Worm (Caenorhabditis elegans) whole organism, young adult: ENCODE results near the gene F48G7.9.

Experiments
- B0035.1 ChIP-seq: sonication (generic microtip); optimal IDR thresholded peaks from 2 replicates; lab custom pipeline; 2016; ENCODE audit warnings: missing genetic modification characterization, mild to moderate bottlenecking, missing compliant biosample characterization, missing genotype, missing genetic modification reagents
- C06A6.2 ChIP-seq: fragments of 200-800 bp; sonication (Bioruptor generic); conservative IDR thresholded peaks from 2 replicates; pipeline ENCODE4 v1.3.6; 2022; ENCODE audit warnings: missing genetic modification characterization, missing compliant biosample characterization
- F55B11.4 ChIP-seq: sonication (generic microtip); optimal IDR thresholded peaks from 2 replicates; lab custom pipeline; 2016; ENCODE audit warnings: missing compliant biosample characterization, missing genetic modification characterization, borderline replicate concordance; ENCODE audit not compliant: insufficient read depth
- K11D2.4 ChIP-seq: fragments of 200-800 bp; sonication (Bioruptor generic); IDR thresholded peaks from 2 replicates; pipeline ENCODE4 v1.3.6; 2022; ENCODE audit warnings: missing genetic modification reagents, missing genetic modification characterization, missing compliant biosample characterization
- T07F8.4 ChIP-seq: sonication (generic microtip); optimal IDR thresholded peaks from 2 replicates; lab custom pipeline; 2016; ENCODE audit warnings: mild to moderate bottlenecking, missing genetic modification characterization, moderate library complexity, missing compliant biosample characterization
- Y67H2A.10 ChIP-seq: fragments of 200-800 bp; sonication (Bioruptor generic); conservative IDR thresholded peaks from 2 replicates; pipeline ENCODE4 v1.3.6; 2022; ENCODE audit warnings: missing genetic modification reagents, missing genetic modification characterization, missing compliant biosample characterization
- Y95B8A.8 ChIP-seq: fragments of 200-800 bp; sonication (Bioruptor generic); IDR thresholded peaks from 2 replicates; pipeline ENCODE4 v1.3.6; 2022; ENCODE audit warnings: missing genetic modification reagents, missing genetic modification characterization, missing compliant biosample characterization
- atf-7 ChIP-seq: sonication (generic microtip); optimal IDR thresholded peaks from 2 replicates; lab custom pipeline; 2017; ENCODE audit warnings: mild to moderate bottlenecking, missing genetic modification characterization, missing compliant biosample characterization
- attf-5 ChIP-seq: fragments of 200-800 bp; sonication (Bioruptor generic); optimal IDR thresholded peaks from 2 replicates; lab custom pipeline; 2018; ENCODE audit warnings: mild to moderate bottlenecking, missing genetic modification characterization, missing compliant biosample characterization
- attf-6 ChIP-seq: fragments of 200-800 bp; sonication (Bioruptor generic); IDR thresholded peaks from 2 replicates; pipeline ENCODE4 v1.3.6; 2022; ENCODE audit warnings: missing genetic modification reagents, missing genetic modification characterization, missing compliant biosample characterization
- ceh-58 ChIP-seq: fragments of 200-800 bp; sonication (Bioruptor generic); IDR thresholded peaks from 2 replicates; pipeline ENCODE4 v1.3.6; 2022; ENCODE audit warnings: missing genetic modification characterization, missing compliant biosample characterization
- ceh-79 ChIP-seq: sonication (generic microtip); optimal IDR thresholded peaks from 2 replicates; lab custom pipeline; 2017; ENCODE audit warnings: mild to moderate bottlenecking, missing genetic modification characterization, missing compliant biosample characterization
- ceh-91 ChIP-seq: fragments of 200-800 bp; sonication (Bioruptor generic); IDR thresholded peaks from 2 replicates; pipeline ENCODE4 v1.3.6; 2022; ENCODE audit warnings: missing genetic modification reagents, missing genetic modification characterization, missing compliant biosample characterization
- dpff-1 ChIP-seq: sonication (generic microtip); optimal IDR thresholded peaks from 2 replicates; lab custom pipeline; 2017; ENCODE audit warnings: mild to moderate bottlenecking, missing genetic modification characterization, missing compliant biosample characterization
- dpl-1 ChIP-seq: fragments of 150-350 bp; optimal IDR thresholded peaks from 2 replicates; lab custom pipeline; 2014; ENCODE audit warnings: missing biosample characterization, missing genetic modification reagents, missing genetic modification characterization
- egl-18 ChIP-seq: fragments of 200-800 bp; sonication (Bioruptor generic); IDR thresholded peaks from 2 replicates; pipeline ENCODE4 v1.3.6; 2022; ENCODE audit warnings: missing genetic modification reagents, missing genetic modification characterization, missing compliant biosample characterization
- hmg-20 ChIP-seq: fragments of 200-800 bp; sonication (Bioruptor generic); IDR thresholded peaks from 2 replicates; pipeline ENCODE4 v1.3.6; 2022; ENCODE audit warnings: missing genetic modification reagents, missing genetic modification characterization, missing compliant biosample characterization
- hsf-1 ChIP-seq: fragments of 200-800 bp; sonication (Bioruptor generic); IDR thresholded peaks from 2 replicates; pipeline ENCODE4 v1.3.6; 2022; ENCODE audit warnings: missing genetic modification reagents, missing genetic modification characterization, missing compliant biosample characterization
- lag-1 ChIP-seq: fragments of 200-800 bp; sonication (Bioruptor generic); IDR thresholded peaks from 2 replicates; pipeline ENCODE4 v1.3.6; 2022; ENCODE audit warnings: missing genetic modification reagents, missing genetic modification characterization, missing compliant biosample characterization
- let-526 ChIP-seq: fragments of 200-800 bp; sonication (Bioruptor generic); IDR thresholded peaks from 2 replicates; pipeline ENCODE4 v1.3.6; 2022; ENCODE audit warnings: missing genetic modification reagents, missing genetic modification characterization, missing compliant biosample characterization
- lin-26 ChIP-seq: fragments of 200-800 bp; sonication (Bioruptor generic); IDR thresholded peaks from 2 replicates; pipeline ENCODE4 v1.3.6; 2022; ENCODE audit warnings: missing genetic modification reagents, missing genetic modification characterization, missing compliant biosample characterization
- lin-54 ChIP-seq: fragments of 200-800 bp; sonication (Bioruptor generic); optimal IDR thresholded peaks from 2 replicates; lab custom pipeline; 2018; ENCODE audit warnings: mild to moderate bottlenecking, missing genetic modification characterization, missing compliant biosample characterization
- nhr-90 ChIP-seq: sonication (generic microtip); optimal IDR thresholded peaks from 2 replicates; lab custom pipeline; 2016; ENCODE audit warnings: missing genotype, mild to moderate bottlenecking, missing genetic modification characterization, missing compliant biosample characterization
- pha-4 ChIP-seq: fragments of 150-350 bp; sonication (generic microtip); optimal IDR thresholded peaks from 2 replicates; lab custom pipeline; 2014; ENCODE audit warnings: missing biosample characterization, missing genetic modification reagents, missing genetic modification characterization
- rec-8 ChIP-seq, 2 experiments: sonication (generic microtip); optimal IDR thresholded peaks; 2 replicates each; lab custom pipeline; 2016; ENCODE audit warnings: mild to moderate bottlenecking in 2 of 2, missing genetic modification characterization in 2 of 2, missing genetic modification reagents in 2 of 2, missing genotype in 2 of 2, missing biosample characterization in 1 of 2, missing compliant biosample characterization in 1 of 2, moderate library complexity in 1 of 2
- repo-1 ChIP-seq: sonication (generic microtip); optimal IDR thresholded peaks from 2 replicates; lab custom pipeline; 2017; ENCODE audit warnings: mild to moderate bottlenecking, missing genetic modification characterization, missing compliant biosample characterization
- rpc-1 ChIP-seq, 2 experiments: fragments of 150-350 bp in 1 of 2; sonication (generic microtip) in 1 of 2; optimal IDR thresholded peaks; 2 replicates each; lab custom pipeline; 2014 to 2018; ENCODE audit warnings: missing biosample characterization in 1 of 2, missing genetic modification characterization in 1 of 2, missing genetic modification reagents in 1 of 2, missing genotype in 1 of 2
- sdz-38 ChIP-seq: sonication (generic microtip); optimal IDR thresholded peaks from 2 replicates; lab custom pipeline; 2016; ENCODE audit warnings: missing genotype, missing genetic modification characterization, missing compliant biosample characterization
- sea-2 ChIP-seq: fragments of 200-800 bp; sonication (Bioruptor generic); IDR thresholded peaks from 2 replicates; pipeline ENCODE4 v1.3.6; 2022; ENCODE audit warnings: missing genetic modification characterization, missing compliant biosample characterization
- snpc-1.1 ChIP-seq: sonication (generic microtip); optimal IDR thresholded peaks from 2 replicates; lab custom pipeline; 2017; ENCODE audit warnings: missing genetic modification characterization, mild to moderate bottlenecking, missing compliant biosample characterization, antibody characterized with exemption, moderate library complexity, missing genotype, missing genetic modification reagents; ENCODE audit not compliant: insufficient read depth
- snpc-4 ChIP-seq, 5 experiments: fragments of 150-350 bp in 1 of 5; sonication (generic microtip) in 4 of 5; optimal IDR thresholded peaks; 2 replicates each; lab custom pipeline; 2014 to 2018; ENCODE audit warnings: missing genetic modification characterization in 5 of 5, missing biosample characterization in 3 of 5, antibody characterized with exemption in 2 of 5, mild to moderate bottlenecking in 2 of 5, missing compliant biosample characterization in 2 of 5, missing genotype in 2 of 5, moderate library complexity in 2 of 5, missing genetic modification reagents in 1 of 5
- tbp1 ChIP-seq: fragments of 200-800 bp; sonication (Bioruptor generic); optimal IDR thresholded peaks from 2 replicates; lab custom pipeline; 2018; ENCODE audit warnings: mild to moderate bottlenecking, missing genetic modification characterization, missing compliant biosample characterization
- unc-62 ChIP-seq: fragments of 150-350 bp; optimal IDR thresholded peaks from 2 replicates; lab custom pipeline; 2014; ENCODE audit warnings: missing biosample characterization, missing genetic modification reagents, missing genetic modification characterization
- ztf-25 ChIP-seq: fragments of 200-800 bp; sonication (Bioruptor generic); IDR thresholded peaks from 2 replicates; pipeline ENCODE4 v1.3.6; 2022; ENCODE audit warnings: missing genetic modification reagents, missing genetic modification characterization, missing compliant biosample characterization
- ztf-3 ChIP-seq: fragments of 200-800 bp; sonication (Bioruptor generic); optimal IDR thresholded peaks from 2 replicates; lab custom pipeline; 2018; ENCODE audit warnings: mild to moderate bottlenecking, missing genetic modification characterization, missing compliant biosample characterization

Gene F48G7.9

ce11 chrV:631832-632231 is 3.4 kb upstream of the F48G7.9 start:
- no peak for TF ChIP-seq ztf-25 (GFP tag; lab: Robert Waterston, UW)
- no peak for TF ChIP-seq sea-2 (GFP tag; lab: Robert Waterston, UW)
- TF ChIP-seq hmg-20 = no peak
- TF ChIP-seq Y67H2A.10 (GFP tag; lab: Robert Waterston, UW) = no peak

ce11 chrV:627585-627984 is 842 bp downstream of the F48G7.9 start, which contains the start of gene F48G7.8:
Gene F48G7.8 (minus strand): TSS chrV:627685.
- TF ChIP-seq lin-26 (GFP tag; lab: Robert Waterston, UW) = no peak
- no peak for TF ChIP-seq Y95B8A.8 (GFP tag; lab: Robert Waterston, UW)
- no peak for TF ChIP-seq B0035.1 (tag; lab: Kevin White, UChicago)
- no peak for TF ChIP-seq C06A6.2
- no peak for TF ChIP-seq let-526 (GFP tag; lab: Robert Waterston, UW)
- TF ChIP-seq K11D2.4 (GFP tag; lab: Robert Waterston, UW) = no peak
- TF ChIP-seq T07F8.4 (tag; lab: Kevin White, UChicago) = no peak
- TF ChIP-seq ceh-91 (GFP tag; lab: Robert Waterston, UW) = no peak
- TF ChIP-seq F55B11.4 (tag; lab: Kevin White, UChicago) = no peak
- no peak for TF ChIP-seq ceh-79
- no peak for TF ChIP-seq pha-4 (tag; lab: Kevin White, UChicago)
- TF ChIP-seq Y67H2A.10 (GFP tag; lab: Robert Waterston, UW) = no peak
- TF ChIP-seq egl-18 (GFP tag; lab: Robert Waterston, UW) = no peak
- TF ChIP-seq snpc-4 (GFP tag; optimal IDR thresholded peaks at IDR 0.05; lab: Kevin White, UChicago) = no peak
- no peak for TF ChIP-seq snpc-4 (tag; optimal IDR thresholded peaks at IDR 0.05; lab: Kevin White, UChicago)
- no peak for TF ChIP-seq unc-62 (GFP tag; lab: Kevin White, UChicago)
- TF ChIP-seq dpl-1 (GFP tag; lab: Kevin White, UChicago) = no peak
- no peak for TF ChIP-seq rpc-1 (optimal IDR thresholded peaks at IDR 0.05; lab: Kevin White, UChicago)
- TF ChIP-seq rpc-1 (tag; optimal IDR thresholded peaks at IDR 0.05; lab: Kevin White, UChicago) = no peak
- TF ChIP-seq ztf-3 (GFP tag; lab: Kevin White, UChicago) = no peak
- TF ChIP-seq snpc-1.1 (tag; lab: Kevin White, UChicago) = no peak

- TF ChIP-seq F55B11.4 (tag; lab: Kevin White, UChicago) (no peak), rec-8 (tag; optimal IDR thresholded peaks at IDR 0.05; lab: Kevin White, UChicago) (no peak), tbp1 (GFP tag; lab: Kevin White, UChicago) (no peak), attf-6 (GFP tag; lab: Robert Waterston, UW) (no peak), attf-5 (no peak), ztf-25 (GFP tag; lab: Robert Waterston, UW) (no peak), lin-54 (GFP tag; lab: Kevin White, UChicago) (no peak), ceh-58 (GFP tag; lab: Robert Waterston, UW) (no peak), atf-7 (tag; lab: Kevin White, UChicago) (no peak), C06A6.2 (no peak), T07F8.4 (tag; lab: Kevin White, UChicago) (no peak), repo-1 (tag; lab: Kevin White, UChicago) (no peak), sdz-38 (no peak), dpff-1 (no peak)
Observed at ce11 chrV:626321-626720, 2.1 kb downstream of the F48G7.9 start, which contains the start of gene F48G7.7. Gene F48G7.7 (minus strand): TSS chrV:626421.

- TF ChIP-seq dpl-1 (GFP tag; lab: Kevin White, UChicago) = no peak
- TF ChIP-seq lag-1 (GFP tag; lab: Robert Waterston, UW) = no peak
- TF ChIP-seq hsf-1 (GFP tag; lab: Robert Waterston, UW) = no peak
- TF ChIP-seq nhr-90 = no peak
Observed at ce11 chrV:624922-625321, 3.5 kb downstream of the F48G7.9 start, which contains the start of gene srt-17. Gene srt-17 (minus strand): TSS chrV:625022.
